Worm (Caenorhabditis elegans) whole organism, young adult: Measurements from ENCODE around the gene nep-12.

Experiments used
- B0336.3 ChIP-seq: fragments of 200-800 bp; sonication (Bioruptor generic); IDR thresholded peaks from 2 replicates; pipeline ENCODE4 v1.3.6; 2022; ENCODE audit warnings: missing genetic modification characterization, missing compliant biosample characterization
- C17E4.6 ChIP-seq: fragments of 200-800 bp; sonication (Bioruptor generic); IDR thresholded peaks from 2 replicates; pipeline ENCODE4 v1.3.6; 2022; ENCODE audit warnings: missing genetic modification reagents, missing genetic modification characterization, missing compliant biosample characterization
- F23B12.7 ChIP-seq: sonication (generic microtip); optimal IDR thresholded peaks from 2 replicates; lab custom pipeline; 2017; ENCODE audit warnings: missing genetic modification characterization, mild to moderate bottlenecking, missing compliant biosample characterization, antibody characterized with exemption, moderate library complexity; ENCODE audit not compliant: insufficient read depth
- F39B2.1 ChIP-seq: fragments of 200-800 bp; sonication (Bioruptor generic); IDR thresholded peaks from 2 replicates; pipeline ENCODE4 v1.3.6; 2022; ENCODE audit warnings: missing genetic modification reagents, missing genetic modification characterization, missing compliant biosample characterization
- F55B11.4 ChIP-seq: sonication (generic microtip); optimal IDR thresholded peaks from 2 replicates; lab custom pipeline; 2016; ENCODE audit warnings: missing compliant biosample characterization, missing genetic modification characterization, borderline replicate concordance; ENCODE audit not compliant: insufficient read depth
- K11D2.4 ChIP-seq: fragments of 200-800 bp; sonication (Bioruptor generic); IDR thresholded peaks from 2 replicates; pipeline ENCODE4 v1.3.6; 2022; ENCODE audit warnings: missing genetic modification reagents, missing genetic modification characterization, missing compliant biosample characterization
- akir-1 ChIP-seq: fragments of 200-800 bp; sonication (Bioruptor generic); optimal IDR thresholded peaks from 2 replicates; lab custom pipeline; 2018; ENCODE audit warnings: mild to moderate bottlenecking, missing genetic modification characterization, moderate library complexity, missing compliant biosample characterization
- ama-1 ChIP-seq, 3 experiments: fragments of 150-350 bp in 1 of 3; sonication (generic microtip) in 2 of 3; optimal IDR thresholded peaks; 2 replicates each; lab custom pipeline; 2014 to 2018; ENCODE audit warnings: missing biosample characterization in 2 of 3, missing genetic modification characterization in 2 of 3, missing genetic modification reagents in 2 of 3
- attf-3 ChIP-seq: fragments of 200-800 bp; sonication (Bioruptor generic); conservative IDR thresholded peaks from 2 replicates; pipeline ENCODE4 v1.3.6; 2022; ENCODE audit warnings: missing genetic modification reagents, missing genetic modification characterization, missing compliant biosample characterization
- attf-5 ChIP-seq: fragments of 200-800 bp; sonication (Bioruptor generic); optimal IDR thresholded peaks from 2 replicates; lab custom pipeline; 2018; ENCODE audit warnings: mild to moderate bottlenecking, missing genetic modification characterization, missing compliant biosample characterization
- cebp-1 ChIP-seq, 2 experiments: fragments of 200-800 bp in 1 of 2; sonication (Bioruptor generic) in 1 of 2; sonication (generic microtip) in 1 of 2; IDR thresholded peaks in 1 of 2; optimal IDR thresholded peaks in 1 of 2; 2 replicates each; pipeline versions ENCODE4 v1.3.6 to Lab custom; 2017 to 2022; ENCODE audit warnings: missing compliant biosample characterization in 2 of 2, missing genetic modification characterization in 2 of 2, mild to moderate bottlenecking in 1 of 2, missing genetic modification reagents in 1 of 2, moderate library complexity in 1 of 2
- ceh-58 ChIP-seq: fragments of 200-800 bp; sonication (Bioruptor generic); IDR thresholded peaks from 2 replicates; pipeline ENCODE4 v1.3.6; 2022; ENCODE audit warnings: missing genetic modification characterization, missing compliant biosample characterization
- die-1 ChIP-seq: sonication (generic microtip); optimal IDR thresholded peaks from 2 replicates; lab custom pipeline; 2016; ENCODE audit warnings: missing genotype, mild to moderate bottlenecking, missing genetic modification characterization, missing compliant biosample characterization
- dpff-1 ChIP-seq: sonication (generic microtip); optimal IDR thresholded peaks from 2 replicates; lab custom pipeline; 2017; ENCODE audit warnings: mild to moderate bottlenecking, missing genetic modification characterization, missing compliant biosample characterization
- dpl-1 ChIP-seq: fragments of 150-350 bp; optimal IDR thresholded peaks from 2 replicates; lab custom pipeline; 2014; ENCODE audit warnings: missing biosample characterization, missing genetic modification reagents, missing genetic modification characterization
- efl-1 ChIP-seq: fragments of 150-350 bp; optimal IDR thresholded peaks from 2 replicates; lab custom pipeline; 2014; ENCODE audit warnings: missing biosample characterization, missing genetic modification reagents, missing genetic modification characterization
- ets-4 ChIP-seq: fragments of 200-800 bp; sonication (Bioruptor generic); optimal IDR thresholded peaks from 2 replicates; lab custom pipeline; 2018; ENCODE audit warnings: mild to moderate bottlenecking, missing genetic modification characterization, missing compliant biosample characterization
- fkh-3 ChIP-seq: sonication (generic microtip); optimal IDR thresholded peaks from 2 replicates; lab custom pipeline; 2016; ENCODE audit warnings: mild to moderate bottlenecking, missing genetic modification characterization, missing compliant biosample characterization
- hmg-1.2 ChIP-seq: fragments of 200-800 bp; sonication (Bioruptor generic); IDR thresholded peaks from 2 replicates; pipeline ENCODE4 v1.3.6; 2022; ENCODE audit warnings: missing genetic modification reagents, missing genetic modification characterization, missing compliant biosample characterization
- hmg-20 ChIP-seq: fragments of 200-800 bp; sonication (Bioruptor generic); IDR thresholded peaks from 2 replicates; pipeline ENCODE4 v1.3.6; 2022; ENCODE audit warnings: missing genetic modification reagents, missing genetic modification characterization, missing compliant biosample characterization
- let-607 ChIP-seq, 2 experiments: fragments of 200-800 bp in 1 of 2; sonication (Bioruptor generic) in 1 of 2; sonication (generic microtip) in 1 of 2; optimal IDR thresholded peaks; 2 replicates each; lab custom pipeline; 2016 to 2018; ENCODE audit warnings: mild to moderate bottlenecking in 2 of 2, missing compliant biosample characterization in 2 of 2, missing genetic modification characterization in 2 of 2, moderate library complexity in 2 of 2, missing genotype in 1 of 2
- lin-26 ChIP-seq: fragments of 200-800 bp; sonication (Bioruptor generic); IDR thresholded peaks from 2 replicates; pipeline ENCODE4 v1.3.6; 2022; ENCODE audit warnings: missing genetic modification reagents, missing genetic modification characterization, missing compliant biosample characterization
- lin-35 ChIP-seq, 3 experiments: fragments of 150-350 bp in 2 of 3; sonication (generic microtip) in 1 of 3; optimal IDR thresholded peaks; 2 replicates each; lab custom pipeline; 2014 to 2018; ENCODE audit warnings: missing biosample characterization in 3 of 3, missing genetic modification characterization in 3 of 3, missing genetic modification reagents in 3 of 3
- lin-40 ChIP-seq: sonication (generic microtip); optimal IDR thresholded peaks from 2 replicates; lab custom pipeline; 2016; ENCODE audit warnings: missing genetic modification characterization, mild to moderate bottlenecking, missing compliant biosample characterization, missing genotype, missing genetic modification reagents
- lin-54 ChIP-seq: fragments of 200-800 bp; sonication (Bioruptor generic); optimal IDR thresholded peaks from 2 replicates; lab custom pipeline; 2018; ENCODE audit warnings: mild to moderate bottlenecking, missing genetic modification characterization, missing compliant biosample characterization
- madf-6 ChIP-seq: fragments of 200-800 bp; sonication (Bioruptor generic); IDR thresholded peaks from 2 replicates; pipeline ENCODE4 v1.3.6; 2022; ENCODE audit warnings: missing genetic modification reagents, missing genetic modification characterization, missing compliant biosample characterization
- nhr-27 ChIP-seq: fragments of 200-800 bp; sonication (Bioruptor generic); optimal IDR thresholded peaks from 2 replicates; lab custom pipeline; 2018; ENCODE audit warnings: mild to moderate bottlenecking, missing genetic modification characterization, moderate library complexity, missing compliant biosample characterization
- nhr-80 ChIP-seq: sonication (generic microtip); optimal IDR thresholded peaks from 2 replicates; lab custom pipeline; 2016; ENCODE audit warnings: missing genetic modification characterization, missing compliant biosample characterization
- pha-4 ChIP-seq: fragments of 150-350 bp; sonication (generic microtip); optimal IDR thresholded peaks from 2 replicates; lab custom pipeline; 2014; ENCODE audit warnings: missing biosample characterization, missing genetic modification reagents, missing genetic modification characterization
- repo-1 ChIP-seq: sonication (generic microtip); optimal IDR thresholded peaks from 2 replicates; lab custom pipeline; 2017; ENCODE audit warnings: mild to moderate bottlenecking, missing genetic modification characterization, missing compliant biosample characterization
- rpc-1 ChIP-seq, 2 experiments: fragments of 150-350 bp in 1 of 2; sonication (generic microtip) in 1 of 2; optimal IDR thresholded peaks; 2 replicates each; lab custom pipeline; 2014 to 2018; ENCODE audit warnings: missing biosample characterization in 1 of 2, missing genetic modification characterization in 1 of 2, missing genetic modification reagents in 1 of 2, missing genotype in 1 of 2
- snpc-1.3 ChIP-seq: sonication (generic microtip); optimal IDR thresholded peaks from 2 replicates; lab custom pipeline; 2017; ENCODE audit warnings: missing genetic modification characterization, mild to moderate bottlenecking, missing compliant biosample characterization, antibody characterized with exemption, moderate library complexity, missing genotype, missing genetic modification reagents; ENCODE audit not compliant: insufficient read depth
- somi-1 ChIP-seq: fragments of 200-800 bp; sonication (Bioruptor generic); optimal IDR thresholded peaks from 2 replicates; lab custom pipeline; 2018; ENCODE audit warnings: mild to moderate bottlenecking, missing genetic modification characterization, missing compliant biosample characterization
- tbp1 ChIP-seq: fragments of 200-800 bp; sonication (Bioruptor generic); optimal IDR thresholded peaks from 2 replicates; lab custom pipeline; 2018; ENCODE audit warnings: mild to moderate bottlenecking, missing genetic modification characterization, missing compliant biosample characterization
- tbx-9 ChIP-seq: sonication (generic microtip); optimal IDR thresholded peaks from 2 replicates; lab custom pipeline; 2016; ENCODE audit warnings: borderline replicate concordance, missing genetic modification characterization, inconsistent platforms, missing compliant biosample characterization
- tlf-1 ChIP-seq: fragments of 200-800 bp; sonication (Bioruptor generic); optimal IDR thresholded peaks from 2 replicates; lab custom pipeline; 2018; ENCODE audit warnings: mild to moderate bottlenecking, missing genetic modification characterization, missing compliant biosample characterization
- unc-130 ChIP-seq: sonication (generic microtip); optimal IDR thresholded peaks from 2 replicates; lab custom pipeline; 2016; ENCODE audit warnings: missing genetic modification reagents, missing genetic modification characterization, missing compliant biosample characterization
- xnd-1 ChIP-seq: sonication (generic microtip); optimal IDR thresholded peaks from 2 replicates; lab custom pipeline; 2016; ENCODE audit warnings: missing genotype, missing genetic modification reagents, missing genetic modification characterization, missing compliant biosample characterization
- ztf-25 ChIP-seq: fragments of 200-800 bp; sonication (Bioruptor generic); IDR thresholded peaks from 2 replicates; pipeline ENCODE4 v1.3.6; 2022; ENCODE audit warnings: missing genetic modification reagents, missing genetic modification characterization, missing compliant biosample characterization

The nep-12 gene

ce11 chrII:4729733-4730132 lies 54.6 kb downstream of the nep-12 start, which contains the start of gene F41C3.7:
Gene F41C3.7 (plus strand): TSS chrII:4730033.
- TF ChIP-seq xnd-1 (tag; lab: Kevin White, UChicago) (no peak), fkh-3 (no peak), F23B12.7 (tag; lab: Kevin White, UChicago) (no peak), F55B11.4 (tag; lab: Kevin White, UChicago) (no peak), F39B2.1 (no peak), dpff-1 (tag; lab: Kevin White, UChicago) (no peak), nhr-27 (no peak), pha-4 (tag; lab: Kevin White, UChicago) (no peak), snpc-1.3 (no peak), akir-1 (no peak), repo-1 (tag; lab: Kevin White, UChicago) (no peak), hmg-20 (no peak), die-1 (tag; lab: Kevin White, UChicago) (no peak), K11D2.4 (no peak)

- TF ChIP-seq lin-40 (tag; lab: Kevin White, UChicago) (peak; percentile 27), tbp1 (GFP tag; lab: Kevin White, UChicago) (peak; percentile 19), ceh-58 (GFP tag; lab: Robert Waterston, UW) (no peak), nhr-80 (tag; lab: Kevin White, UChicago) (peak; percentile 94), let-607 (tag; optimal IDR thresholded peaks at IDR 0.05; lab: Kevin White, UChicago) (peak in 1 of 2 experiments; percentile 54), attf-5 (peak; percentile 17), tlf-1 (GFP tag; lab: Kevin White, UChicago) (peak; percentile 8), ets-4 (GFP tag; lab: Kevin White, UChicago) (peak; percentile 50), ztf-25 (GFP tag; lab: Robert Waterston, UW) (no peak), hmg-1.2 (peak; percentile 53; the same call in 1 of the 2 replicates), pha-4 (tag; lab: Kevin White, UChicago) (peak; percentile 40), C17E4.6 (no peak)
These were observed 55.6 kb downstream of the nep-12 start for ce11 chrII:4728687-4729086.

ce11 chrII:4727769-4728168 lies 56.6 kb downstream of the nep-12 start, which contains the start of gene ttr-41:
Gene ttr-41 (minus strand): TSS chrII:4727869.
- TF ChIP-seq lin-26 (GFP tag; lab: Robert Waterston, UW), result no peak
- TF ChIP-seq tbx-9 (tag; lab: Kevin White, UChicago), result no peak
- TF ChIP-seq B0336.3 (GFP tag; lab: Robert Waterston, UW), result no peak
- TF ChIP-seq attf-3, result no peak
- TF ChIP-seq, all 124 proteins: peak for 0

ce11 chrII:4726750-4727384 lies 57.5 kb downstream of the nep-12 start:
- TF ChIP-seq somi-1 (no peak), repo-1 (tag; lab: Kevin White, UChicago) (no peak), madf-6 (GFP tag; lab: Robert Waterston, UW) (peak; percentile 86; the same call in 1 of the 2 replicates), ama-1 (optimal IDR thresholded peaks at IDR 0.05; lab: Kevin White, UChicago) (peak; percentile 18), ama-1 (GFP tag; optimal IDR thresholded peaks at IDR 0.05; lab: Kevin White, UChicago) (no peak), dpl-1 (GFP tag; lab: Kevin White, UChicago) (peak; percentile 33), cebp-1 (GFP tag; IDR thresholded peaks at IDR 0.05; lab: Robert Waterston, UW) (no peak), cebp-1 (tag; optimal IDR thresholded peaks at IDR 0.05; lab: Kevin White, UChicago) (no peak), nhr-80 (tag; lab: Kevin White, UChicago) (no peak), lin-35 (GFP tag; optimal IDR thresholded peaks at IDR 0.05; lab: Kevin White, UChicago) (peak in 1 of 3 experiments; percentile 12), lin-54 (no peak), unc-130 (GFP tag; lab: Kevin White, UChicago) (peak; percentile 3), efl-1 (peak; percentile 76), rpc-1 (optimal IDR thresholded peaks at IDR 0.05; lab: Kevin White, UChicago) (no peak), rpc-1 (tag; optimal IDR thresholded peaks at IDR 0.05; lab: Kevin White, UChicago) (no peak)
